Fruit fly (Drosophila melanogaster) whole organism, embryonic: Measurements from ENCODE around the gene RpL34b.

Source experiments
- Atf-2 ChIP-seq: fragments of 200-800 bp; sonication (Bioruptor generic); optimal IDR thresholded peaks from 2 replicates; lab custom pipeline; 2016; ENCODE audit warnings: missing biosample characterization, missing genetic modification characterization
- Blimp-1 ChIP-seq: fragments of 200-800 bp; sonication (Bioruptor generic); optimal IDR thresholded peaks from 3 replicates; lab custom pipeline; 2018; ENCODE audit warnings: missing biosample characterization, missing genetic modification characterization, mild to moderate bottlenecking, moderate library complexity, missing genetic modification reagents
- C15 ChIP-seq: fragments of 200-800 bp; sonication (Bioruptor generic); IDR thresholded peaks from 3 replicates; pipeline ENCODE4 v1.3.6; 2022; ENCODE audit warnings: missing biosample characterization, missing genetic modification characterization
- CG10209 ChIP-seq: fragments of 200-800 bp; sonication (Bioruptor generic); optimal IDR thresholded peaks from 3 replicates; lab custom pipeline; 2017; ENCODE audit warnings: missing biosample characterization, mild to moderate bottlenecking, missing genetic modification characterization, missing genetic modification reagents
- CG10462 ChIP-seq: fragments of 200-800 bp; sonication (Bioruptor generic); optimal IDR thresholded peaks from 2 replicates; lab custom pipeline; 2016; ENCODE audit warnings: missing biosample characterization, missing genetic modification characterization
- CG11560 ChIP-seq: fragments of 200-800 bp; sonication (Bioruptor generic); IDR thresholded peaks from 3 replicates; pipeline ENCODE4 v1.3.6; 2022; ENCODE audit warnings: missing biosample characterization, missing genetic modification characterization
- CG12391 ChIP-seq: fragments of 200-800 bp; sonication (Bioruptor generic); optimal IDR thresholded peaks from 3 replicates; lab custom pipeline; 2018; ENCODE audit warnings: missing biosample characterization, mild to moderate bottlenecking, missing genetic modification characterization, moderate library complexity
- CG12769 ChIP-seq: fragments of 200-800 bp; sonication (Bioruptor generic); optimal IDR thresholded peaks from 2 replicates; lab custom pipeline; 2019; ENCODE audit warnings: missing biosample characterization, mild to moderate bottlenecking, missing genetic modification characterization, moderate library complexity
- CG14860 ChIP-seq: fragments of 200-800 bp; sonication (Bioruptor generic); IDR thresholded peaks from 3 replicates; pipeline ENCODE4 v1.3.6; 2022; ENCODE audit warnings: missing biosample characterization, missing genetic modification characterization; ENCODE audit not compliant: partially characterized antibody
- CG18476 ChIP-seq: fragments of 200-800 bp; sonication (Bioruptor generic); optimal IDR thresholded peaks from 2 replicates; lab custom pipeline; 2016; ENCODE audit warnings: missing biosample characterization, mild to moderate bottlenecking, missing genetic modification characterization
- CG4854 ChIP-seq: fragments of 200-800 bp; sonication (Bioruptor generic); optimal IDR thresholded peaks from 2 replicates; lab custom pipeline; 2016; ENCODE audit warnings: missing biosample characterization, missing genetic modification characterization, inconsistent platforms
- CG5180 ChIP-seq: fragments of 200-800 bp; sonication (Bioruptor generic); optimal IDR thresholded peaks from 3 replicates; lab custom pipeline; 2017; ENCODE audit warnings: missing biosample characterization, missing genetic modification characterization, mild to moderate bottlenecking, moderate library complexity, missing genetic modification reagents
- CG7745 ChIP-seq: fragments of 200-800 bp; sonication (Bioruptor generic); optimal IDR thresholded peaks from 2 replicates; lab custom pipeline; 2018; ENCODE audit warnings: missing biosample characterization, mild to moderate bottlenecking, missing genetic modification characterization, moderate library complexity
- CG7786 ChIP-seq: fragments of 200-800 bp; sonication (Bioruptor generic); optimal IDR thresholded peaks from 2 replicates; lab custom pipeline; 2016; ENCODE audit warnings: missing biosample characterization, missing genetic modification characterization
- CG8359 ChIP-seq: fragments of 200-800 bp; sonication (Bioruptor generic); optimal IDR thresholded peaks from 2 replicates; lab custom pipeline; 2017; ENCODE audit warnings: missing biosample characterization, mild to moderate bottlenecking, missing genetic modification characterization, borderline replicate concordance
- CG9817 ChIP-seq: fragments of 200-800 bp; sonication (Bioruptor generic); optimal IDR thresholded peaks from 2 replicates; lab custom pipeline; 2018; ENCODE audit warnings: missing biosample characterization, mild to moderate bottlenecking, missing genetic modification characterization, moderate library complexity
- CG9876 ChIP-seq: fragments of 200-800 bp; sonication (Bioruptor generic); optimal IDR thresholded peaks from 2 replicates; lab custom pipeline; 2016; ENCODE audit warnings: missing biosample characterization, missing genetic modification characterization
- Dll ChIP-seq: fragments of 200-800 bp; sonication (Bioruptor generic); IDR thresholded peaks from 4 replicates; pipeline ENCODE4 v1.3.6; 2022; ENCODE audit warnings: missing biosample characterization, missing genetic modification characterization; ENCODE audit not compliant: partially characterized antibody
- Drgx ChIP-seq: fragments of 200-800 bp; sonication (Bioruptor generic); IDR thresholded peaks from 2 replicates; pipeline ENCODE4 v1.3.6; 2022; ENCODE audit warnings: missing biosample characterization, missing genetic modification characterization
- Hey ChIP-seq: fragments of 200-800 bp; sonication (Bioruptor generic); optimal IDR thresholded peaks from 3 replicates; lab custom pipeline; 2018; ENCODE audit warnings: missing biosample characterization, mild to moderate bottlenecking, missing genetic modification characterization
- Hr78 ChIP-seq, 2 experiments: fragments of 200-800 bp in 1 of 2; fragments of >200 bp in 1 of 2; sonication (Bioruptor generic) in 1 of 2; optimal IDR thresholded peaks; 2 replicates each; lab custom pipeline; 2017 to 2019; ENCODE audit warnings: missing biosample characterization in 2 of 2, missing genetic modification characterization in 2 of 2, mild to moderate bottlenecking in 1 of 2, moderate library complexity in 1 of 2
- Hsf ChIP-seq: fragments of 200-800 bp; sonication (Bioruptor generic); optimal IDR thresholded peaks from 3 replicates; lab custom pipeline; 2016; ENCODE audit warnings: missing biosample characterization, missing genetic modification characterization
- Jarid2 ChIP-seq: fragments of 200-800 bp; sonication (Bioruptor generic); optimal IDR thresholded peaks from 3 replicates; lab custom pipeline; 2017; ENCODE audit warnings: mild to moderate bottlenecking, missing biosample characterization, missing genetic modification reagents, missing genetic modification characterization
- Meics ChIP-seq: fragments of 200-800 bp; sonication (Bioruptor generic); optimal IDR thresholded peaks from 2 replicates; lab custom pipeline; 2017; ENCODE audit warnings: missing biosample characterization, mild to moderate bottlenecking, missing genetic modification characterization
- Rx ChIP-seq: fragments of 200-800 bp; sonication (Bioruptor generic); IDR thresholded peaks from 2 replicates; pipeline ENCODE4 v1.3.6; 2022; ENCODE audit warnings: missing biosample characterization, missing genetic modification characterization
- Sox100B ChIP-seq: fragments of 200-800 bp; sonication (Bioruptor generic); optimal IDR thresholded peaks from 3 replicates; lab custom pipeline; 2018; ENCODE audit warnings: missing biosample characterization, mild to moderate bottlenecking, missing genetic modification characterization
- Stat92E ChIP-seq, 3 experiments: fragments of >200 bp in 2 of 3; fragments of 200-800 bp in 1 of 3; sonication (Bioruptor generic) in 1 of 3; optimal IDR thresholded peaks; 2 replicates each; lab custom pipeline; 2017 to 2019; ENCODE audit warnings: missing biosample characterization in 3 of 3, missing genetic modification characterization in 3 of 3, mild to moderate bottlenecking in 1 of 3, moderate library complexity in 1 of 3
- aop ChIP-seq: fragments of 200-800 bp; sonication (Bioruptor generic); IDR thresholded peaks from 2 replicates; pipeline ENCODE4 v1.3.6; 2022; ENCODE audit warnings: missing biosample characterization, missing genetic modification characterization
- ap ChIP-seq: fragments of 200-800 bp; sonication (Bioruptor generic); IDR thresholded peaks from 2 replicates; pipeline ENCODE4 v1.3.6; 2022; ENCODE audit warnings: missing biosample characterization, missing genetic modification characterization
- ash1 ChIP-seq: fragments of 200-800 bp; sonication (Bioruptor generic); optimal IDR thresholded peaks from 2 replicates; lab custom pipeline; 2018; ENCODE audit warnings: missing biosample characterization, mild to moderate bottlenecking, missing genetic modification characterization
- bbx ChIP-seq: fragments of 200-800 bp; sonication (Bioruptor generic); IDR thresholded peaks from 2 replicates; pipeline ENCODE4 v1.3.6; 2022; ENCODE audit warnings: missing biosample characterization, missing genetic modification characterization; ENCODE audit not compliant: partially characterized antibody
- cwo ChIP-seq: fragments of 200-800 bp; sonication (Bioruptor generic); optimal IDR thresholded peaks from 3 replicates; lab custom pipeline; 2017; ENCODE audit warnings: missing biosample characterization, missing genetic modification characterization, mild to moderate bottlenecking, moderate library complexity, missing genetic modification reagents
- dmrt11E ChIP-seq: fragments of 200-800 bp; sonication (Bioruptor generic); optimal IDR thresholded peaks from 3 replicates; lab custom pipeline; 2018; ENCODE audit warnings: missing biosample characterization, mild to moderate bottlenecking, missing genetic modification characterization, moderate library complexity
- ems ChIP-seq: fragments of 200-800 bp; sonication (Bioruptor generic); optimal IDR thresholded peaks from 3 replicates; lab custom pipeline; 2016; ENCODE audit warnings: missing biosample characterization, missing genetic modification characterization
- ewg ChIP-seq: fragments of 200-800 bp; sonication (Bioruptor generic); optimal IDR thresholded peaks from 3 replicates; lab custom pipeline; 2017; ENCODE audit warnings: mild to moderate bottlenecking, missing biosample characterization, missing genetic modification reagents, missing genetic modification characterization
- fru ChIP-seq: fragments of >200 bp; optimal IDR thresholded peaks from 2 replicates; lab custom pipeline; 2017
- ftz-f1 ChIP-seq: fragments of 200-800 bp; sonication (Bioruptor generic); optimal IDR thresholded peaks from 2 replicates; lab custom pipeline; 2016; ENCODE audit warnings: missing biosample characterization, missing genetic modification characterization
- ind ChIP-seq: fragments of 200-800 bp; sonication (Bioruptor generic); optimal IDR thresholded peaks from 3 replicates; lab custom pipeline; 2016; ENCODE audit warnings: missing biosample characterization, missing genetic modification characterization
- inv ChIP-seq: fragments of 200-800 bp; sonication (Bioruptor generic); IDR thresholded peaks from 2 replicates; pipeline ENCODE4 v1.3.6; 2022; ENCODE audit warnings: missing biosample characterization, missing genetic modification characterization; ENCODE audit not compliant: partially characterized antibody
- org-1 ChIP-seq: fragments of 200-800 bp; sonication (Bioruptor generic); optimal IDR thresholded peaks from 2 replicates; lab custom pipeline; 2017; ENCODE audit warnings: missing biosample characterization, missing genetic modification characterization
- pan ChIP-seq, 4 experiments: fragments of >200 bp in 3 of 4; fragments of 200-800 bp in 1 of 4; sonication (Bioruptor generic) in 1 of 4; optimal IDR thresholded peaks in 3 of 4; IDR thresholded peaks in 1 of 4; 2 replicates each; pipeline versions ENCODE4 v1.3.6 to Lab custom; 2017 to 2022; ENCODE audit warnings: missing biosample characterization in 2 of 4, missing genetic modification characterization in 2 of 4, mixed read lengths in 1 of 4
- pfk ChIP-seq: fragments of 200-800 bp; sonication (Bioruptor generic); optimal IDR thresholded peaks from 2 replicates; lab custom pipeline; 2018; ENCODE audit warnings: missing biosample characterization, mild to moderate bottlenecking, missing genetic modification characterization, moderate library complexity
- pita ChIP-seq: fragments of 200-800 bp; sonication (Bioruptor generic); optimal IDR thresholded peaks from 2 replicates; lab custom pipeline; 2017; ENCODE audit warnings: missing biosample characterization, mild to moderate bottlenecking, missing genetic modification characterization
- prd ChIP-seq, 3 experiments: fragments of >200 bp in 2 of 3; fragments of 200-800 bp in 1 of 3; sonication (Bioruptor generic) in 1 of 3; optimal IDR thresholded peaks in 2 of 3; IDR thresholded peaks in 1 of 3; 2 replicates in 2 of 3; 3 replicates in 1 of 3; pipeline versions ENCODE4 v1.3.6 to Lab custom; 2017 to 2022; ENCODE audit warnings: missing biosample characterization in 1 of 3, missing genetic modification characterization in 1 of 3
- shn ChIP-seq: fragments of 200-800 bp; sonication (Bioruptor generic); optimal IDR thresholded peaks from 3 replicates; lab custom pipeline; 2016; ENCODE audit warnings: missing biosample characterization, missing genetic modification characterization
- sob ChIP-seq: fragments of 200-800 bp; sonication (Bioruptor generic); IDR thresholded peaks from 2 replicates; pipeline ENCODE4 v1.3.6; 2022; ENCODE audit warnings: missing biosample characterization, missing genetic modification characterization
- z ChIP-seq: fragments of 200-800 bp; sonication (Bioruptor generic); IDR thresholded peaks from 3 replicates; pipeline ENCODE4 v1.3.6; 2022; ENCODE audit warnings: missing biosample characterization, missing genetic modification characterization

The RpL34b gene

dm6 chr3R:9401127-9401603 is at the start of gene RpL34b, which contains the start of gene CG8132 (continued):
- peak; percentile 97 for TF ChIP-seq ash1 (GFP tag; lab: Kevin White, UChicago)
- peak; percentile 95 for TF ChIP-seq ftz-f1 (GFP tag; lab: Kevin White, UChicago)
- TF ChIP-seq prd (optimal IDR thresholded peaks at IDR 0.05; lab: Kevin White, UChicago) = no peak
- peak; percentile 97 for TF ChIP-seq prd (GFP tag; IDR thresholded peaks at IDR 0.05; lab: Robert Waterston, UW)
- TF ChIP-seq ind (GFP tag; lab: Kevin White, UChicago) = peak; percentile 95
- TF ChIP-seq CG7745 = peak; percentile 57
- TF ChIP-seq shn = peak; percentile 97
- no peak for TF ChIP-seq pita (GFP tag; lab: Kevin White, UChicago)
- TF ChIP-seq Hsf (GFP tag; lab: Kevin White, UChicago) = peak; percentile 97
- TF ChIP-seq Sox100B (GFP tag; lab: Kevin White, UChicago) = no peak
- TF ChIP-seq CG9876 (GFP tag; lab: Kevin White, UChicago) = peak; percentile 97
- TF ChIP-seq CG14860 (GFP tag; lab: Robert Waterston, UW) = no peak; the same call in 2 of the 3 replicates
- peak; percentile 96 for TF ChIP-seq Meics (GFP tag; lab: Kevin White, UChicago)
- peak; percentile 86 for TF ChIP-seq CG11560 (tag; lab: Robert Waterston, UW)
- TF ChIP-seq Blimp-1 (GFP tag; lab: Kevin White, UChicago) = peak; percentile 91
- peak; percentile 78 for TF ChIP-seq Jarid2 (GFP tag; lab: Kevin White, UChicago)
- peak; percentile 90 for TF ChIP-seq ewg
- peak; percentile 96 for TF ChIP-seq CG10209 (GFP tag; lab: Kevin White, UChicago)
- peak; percentile 25; the same call in 1 of the 4 replicates for TF ChIP-seq Dll (GFP tag; lab: Robert Waterston, UW)
- TF ChIP-seq aop = peak; percentile 80
- TF ChIP-seq Hr78 (GFP tag; optimal IDR thresholded peaks at IDR 0.05; lab: Kevin White, UChicago) = no peak
- TF ChIP-seq Stat92E (GFP tag; optimal IDR thresholded peaks at IDR 0.05; lab: Kevin White, UChicago) = peak in 1 of 3 experiments; percentile 73
- TF ChIP-seq Atf-2 (GFP tag; lab: Kevin White, UChicago) = peak; percentile 90
- TF ChIP-seq ems (GFP tag; lab: Kevin White, UChicago) = peak; percentile 96
- peak; percentile 80 for TF ChIP-seq CG8359 (GFP tag; lab: Kevin White, UChicago)
- peak; percentile 98 for TF ChIP-seq CG9817 (tag; lab: Kevin White, UChicago)
- peak; percentile 95 for TF ChIP-seq Hey (tag; lab: Kevin White, UChicago)
- peak; percentile 90 for TF ChIP-seq Drgx (GFP tag; lab: Robert Waterston, UW)
- peak; percentile 88 for TF ChIP-seq org-1 (GFP tag; lab: Kevin White, UChicago)
- peak; percentile 97 for TF ChIP-seq CG12391 (tag; lab: Kevin White, UChicago)
- TF ChIP-seq CG10462 (GFP tag; lab: Kevin White, UChicago) = peak; percentile 89
- TF ChIP-seq bbx (GFP tag; lab: Robert Waterston, UW) = peak; percentile 58; the same call in 1 of the 2 replicates
- peak; percentile 83 for TF ChIP-seq pfk (GFP tag; lab: Kevin White, UChicago)
- TF ChIP-seq z = peak; percentile 64; the same call in 1 of the 3 replicates
- no peak for TF ChIP-seq CG12769 (tag; lab: Kevin White, UChicago)
- TF ChIP-seq CG4854 (GFP tag; lab: Kevin White, UChicago) = peak; percentile 95
- peak; percentile 83 for TF ChIP-seq CG5180 (GFP tag; lab: Kevin White, UChicago)
- TF ChIP-seq CG18476 (GFP tag; lab: Kevin White, UChicago) = peak; percentile 90
- TF ChIP-seq pan (optimal IDR thresholded peaks at IDR 0.05; lab: Kevin White, UChicago) = no peak
- TF ChIP-seq pan (GFP tag; optimal IDR thresholded peaks at IDR 0.05 in 1 of 2, IDR thresholded peaks at IDR 0.05 in 1 of 2) = peak in 1 of 2 experiments; percentile 96
- TF ChIP-seq Rx = peak; percentile 96
- peak; percentile 89 for TF ChIP-seq cwo (GFP tag; lab: Kevin White, UChicago)
- TF ChIP-seq ap (GFP tag; lab: Robert Waterston, UW) = peak; percentile 86
- peak; percentile 95 for TF ChIP-seq CG7786
- TF ChIP-seq C15 (GFP tag; lab: Robert Waterston, UW) = peak; percentile 94
- peak; percentile 34; the same call in 1 of the 2 replicates for TF ChIP-seq inv (GFP tag; lab: Robert Waterston, UW)
- TF ChIP-seq sob (GFP tag; lab: Robert Waterston, UW) = peak; percentile 97
- TF ChIP-seq dmrt11E (tag; lab: Kevin White, UChicago) = peak; percentile 92
- TF ChIP-seq fru (lab: Kevin White, UChicago) = no peak
